Worm (Caenorhabditis elegans) whole organism, L4 larva: ENCODE data around the gene T06E4.21.

ENCODE experiments used
- F26F4.8 ChIP-seq: fragments of 200-800 bp; sonication (Bioruptor generic); conservative IDR thresholded peaks from 2 replicates; pipeline ENCODE4 v1.3.6; 2022; ENCODE audit warnings: missing genetic modification characterization, missing compliant biosample characterization
- ZK546.5 ChIP-seq, 2 experiments: sonication (generic microtip); optimal IDR thresholded peaks; 2 replicates each; lab custom pipeline; 2017; ENCODE audit warnings: missing biosample characterization in 2 of 2, missing genetic modification characterization in 2 of 2
- aly-2 ChIP-seq: sonication (generic microtip); optimal IDR thresholded peaks from 2 replicates; lab custom pipeline; 2018; ENCODE audit warnings: missing biosample characterization, missing genetic modification characterization
- ceh-82 ChIP-seq: sonication (generic microtip); optimal IDR thresholded peaks from 2 replicates; lab custom pipeline; 2017; ENCODE audit warnings: missing biosample characterization, missing genetic modification characterization
- daf-16 ChIP-seq, 3 experiments: sonication (generic microtip); optimal IDR thresholded peaks; 2 replicates each; lab custom pipeline; 2016 to 2017; ENCODE audit warnings: missing genetic modification characterization in 3 of 3, missing genetic modification reagents in 3 of 3, mild to moderate bottlenecking in 2 of 3, missing compliant biosample characterization in 2 of 3, missing biosample characterization in 1 of 3, moderate library complexity in 1 of 3
- lir-3 ChIP-seq: sonication (generic microtip); optimal IDR thresholded peaks from 2 replicates; lab custom pipeline; 2016; ENCODE audit warnings: mild to moderate bottlenecking, missing genetic modification characterization, missing compliant biosample characterization
- nhr-10 ChIP-seq: fragments of 150-350 bp; optimal IDR thresholded peaks from 2 replicates; lab custom pipeline; 2014; ENCODE audit warnings: missing biosample characterization, missing genetic modification characterization
- nhr-11 ChIP-seq: fragments of 150-350 bp; optimal IDR thresholded peaks from 2 replicates; lab custom pipeline; 2014; ENCODE audit warnings: missing biosample characterization, missing genetic modification characterization
- nhr-77 ChIP-seq: fragments of 150-350 bp; optimal IDR thresholded peaks from 2 replicates; lab custom pipeline; 2014; ENCODE audit warnings: missing biosample characterization, missing genetic modification characterization
- pha-4 ChIP-seq, 2 experiments: fragments of 150-350 bp in 1 of 2; fragments of 200-800 bp in 1 of 2; sonication (Bioruptor generic) in 1 of 2; IDR thresholded peaks in 1 of 2; optimal IDR thresholded peaks in 1 of 2; 2 replicates each; pipeline versions ENCODE4 v1.3.6 to Lab custom; 2014 to 2022; ENCODE audit warnings: missing genetic modification characterization in 2 of 2, missing genetic modification reagents in 2 of 2, missing biosample characterization in 1 of 2, missing compliant biosample characterization in 1 of 2
- unc-39 ChIP-seq: sonication (generic microtip); optimal IDR thresholded peaks from 2 replicates; lab custom pipeline; 2017; ENCODE audit warnings: missing biosample characterization, missing genetic modification characterization
- unc-62 ChIP-seq, 3 experiments: fragments of 150-350 bp in 1 of 3; sonication (generic microtip); optimal IDR thresholded peaks in 2 of 3; peaks in 1 of 3; 1 replicate in 1 of 3; 2 replicates in 2 of 3; lab custom pipeline; 2014 to 2017; ENCODE audit warnings: missing biosample characterization in 3 of 3, missing genetic modification characterization in 3 of 3, missing genetic modification reagents in 3 of 3, missing genotype in 1 of 3

ce11 chrV:9654154-9654805, 2.9 kb downstream of the T06E4.21 start, which contains the start of gene cyp-29A4:
- no peak for TF ChIP-seq daf-16 (GFP tag; optimal IDR thresholded peaks at IDR 0.05; lab: Kevin White, UChicago)
- no peak for TF ChIP-seq daf-16 (tag; optimal IDR thresholded peaks at IDR 0.05; lab: Kevin White, UChicago)
- no peak for TF ChIP-seq nhr-77 (tag; lab: Kevin White, UChicago)
- TF ChIP-seq pha-4 (GFP tag; IDR thresholded peaks at IDR 0.05; lab: Robert Waterston, UW): no peak
- TF ChIP-seq pha-4 (tag; optimal IDR thresholded peaks at IDR 0.05; lab: Kevin White, UChicago): no peak
- no peak for TF ChIP-seq nhr-10 (tag; lab: Kevin White, UChicago)
- peak in 1 of 2 experiments; percentile 66 for TF ChIP-seq unc-62 (GFP tag; optimal IDR thresholded peaks at IDR 0.05 in 1 of 2; lab: Kevin White, UChicago)
- no peak for TF ChIP-seq unc-62 (tag; optimal IDR thresholded peaks at IDR 0.05; lab: Kevin White, UChicago)
- no peak for TF ChIP-seq nhr-11 (tag; lab: Kevin White, UChicago)
- no peak for TF ChIP-seq ZK546.5 (tag; optimal IDR thresholded peaks at IDR 0.05; lab: Kevin White, UChicago)
- TF ChIP-seq aly-2 (tag; lab: Kevin White, UChicago): no peak
- TF ChIP-seq unc-39 (tag; lab: Kevin White, UChicago): no peak
- no peak for TF ChIP-seq lir-3 (tag; lab: Kevin White, UChicago)
- no peak for TF ChIP-seq ceh-82 (tag; lab: Kevin White, UChicago)
- TF ChIP-seq F26F4.8 (GFP tag; lab: Robert Waterston, UW): no peak
